Fruit fly (Drosophila melanogaster): ENCODE measurements around the gene CG4367.

Gene CG4367

DNA sequence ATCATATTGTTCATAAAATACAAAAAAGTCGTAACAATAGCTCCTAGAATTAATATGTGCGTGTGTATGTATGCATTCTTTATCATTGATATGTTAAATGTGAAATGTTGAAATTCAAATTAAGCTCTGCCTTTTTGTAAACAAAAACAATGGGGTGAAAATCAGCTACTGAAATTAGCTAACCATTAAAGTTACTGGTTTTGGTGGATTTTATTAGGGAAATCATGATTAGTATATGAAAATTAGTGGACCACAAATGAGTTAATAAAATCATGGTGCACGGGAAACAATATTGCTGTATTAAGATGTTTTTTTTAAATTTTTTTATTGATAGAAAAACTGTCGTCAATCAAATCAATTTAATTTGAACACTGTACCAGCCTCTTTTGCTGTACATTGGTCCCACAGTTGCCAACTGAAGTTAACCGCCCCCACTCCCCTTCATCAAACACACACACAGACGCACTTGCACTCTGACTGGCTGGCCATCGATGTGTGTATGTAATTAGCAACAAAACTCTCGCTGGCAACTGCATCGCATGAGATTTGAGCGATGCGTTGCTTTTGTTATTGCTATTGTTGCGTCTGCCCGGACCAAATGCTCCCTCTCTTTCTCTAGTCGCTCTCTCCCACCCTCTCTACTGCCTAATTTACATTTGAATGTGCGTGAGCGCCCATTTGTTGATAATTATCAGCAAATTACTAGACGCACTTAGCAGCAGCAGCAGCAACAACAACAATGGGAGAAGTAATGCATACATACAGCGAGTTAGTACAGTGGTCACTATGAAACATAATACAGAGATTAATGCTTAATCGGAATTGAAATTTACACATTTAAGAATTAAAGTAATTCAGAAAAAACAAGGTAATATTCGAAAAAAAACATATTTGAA lies 50.3 kb downstream of the CG4367 start (continued):
- TF ChIP-seq zen2 (GFP tag; IDR thresholded peaks at IDR 0.05; ENCODE audit: partially characterized antibody) (no peak), HmgD (GFP tag; optimal IDR thresholded peaks at IDR 0.05) (no peak), Fer1 (GFP tag; optimal IDR thresholded peaks at IDR 0.05) (no peak), ems (GFP tag; optimal IDR thresholded peaks at IDR 0.05) (no peak), kay (GFP tag; optimal IDR thresholded peaks at IDR 0.05) (no peak), Side (GFP tag; optimal IDR thresholded peaks at IDR 0.05) (no peak), sqz (GFP tag; optimal IDR thresholded peaks at IDR 0.05) (no peak), zen (tag; optimal IDR thresholded peaks at IDR 0.05) (no peak)
